Fruit fly (Drosophila melanogaster) whole organism, embryonic: Measurements from ENCODE around the gene CG10226.
A peak's percentile ranks its signal among the peaks of the same experiment; 100 is the strongest.

Experiments
- CG10147 ChIP-seq: fragments of 200-800 bp; sonication (Bioruptor generic); optimal IDR thresholded peaks from 2 replicates; lab custom pipeline; 2019; ENCODE audit warnings: missing biosample characterization, mild to moderate bottlenecking, missing genetic modification characterization, moderate library complexity
- CG11696 ChIP-seq: fragments of 200-800 bp; sonication (Bioruptor generic); IDR thresholded peaks from 2 replicates; pipeline ENCODE4 v1.3.6; 2022; ENCODE audit warnings: missing biosample characterization, missing genetic modification characterization
- CG11723 ChIP-seq: fragments of 200-800 bp; sonication (Bioruptor generic); optimal IDR thresholded peaks from 2 replicates; lab custom pipeline; 2017; ENCODE audit warnings: missing biosample characterization, mild to moderate bottlenecking, missing genetic modification characterization
- CG13287 ChIP-seq: fragments of 200-800 bp; sonication (Bioruptor generic); IDR thresholded peaks from 2 replicates; pipeline ENCODE4 v1.3.6; 2022; ENCODE audit warnings: missing biosample characterization, missing genetic modification characterization; ENCODE audit not compliant: partially characterized antibody
- CG13424 ChIP-seq: fragments of 200-800 bp; sonication (Bioruptor generic); optimal IDR thresholded peaks from 2 replicates; lab custom pipeline; 2019; ENCODE audit warnings: missing biosample characterization, mild to moderate bottlenecking, missing genetic modification characterization, moderate library complexity
- CG1603 ChIP-seq: fragments of 200-800 bp; sonication (Bioruptor generic); optimal IDR thresholded peaks from 2 replicates; lab custom pipeline; 2019; ENCODE audit warnings: missing biosample characterization, mild to moderate bottlenecking, missing genetic modification characterization, moderate library complexity
- CG16863 ChIP-seq: fragments of 200-800 bp; sonication (Bioruptor generic); optimal IDR thresholded peaks from 3 replicates; lab custom pipeline; 2016; ENCODE audit warnings: missing biosample characterization, missing genetic modification characterization
- CG2116 ChIP-seq: fragments of 200-800 bp; sonication (Bioruptor generic); optimal IDR thresholded peaks from 3 replicates; lab custom pipeline; 2018; ENCODE audit warnings: missing biosample characterization, mild to moderate bottlenecking, missing genetic modification characterization
- CG30403 ChIP-seq: fragments of 200-800 bp; sonication (Bioruptor generic); optimal IDR thresholded peaks from 3 replicates; lab custom pipeline; 2016; ENCODE audit warnings: missing biosample characterization, missing genetic modification characterization
- CG3163 ChIP-seq: fragments of 200-800 bp; sonication (Bioruptor generic); optimal IDR thresholded peaks from 3 replicates; lab custom pipeline; 2016; ENCODE audit warnings: missing biosample characterization, missing genetic modification characterization
- CG32767 ChIP-seq: fragments of 200-800 bp; sonication (Bioruptor generic); IDR thresholded peaks from 2 replicates; pipeline ENCODE4 v1.3.6; 2022; ENCODE audit warnings: missing biosample characterization, missing genetic modification characterization
- CG3726 ChIP-seq: fragments of 200-800 bp; sonication (Bioruptor generic); IDR thresholded peaks from 3 replicates; pipeline ENCODE4, ENCODE4 v1.3.6; 2022; ENCODE audit warnings: missing biosample characterization, missing genetic modification characterization
- CG4328 ChIP-seq: fragments of 200-800 bp; sonication (Bioruptor generic); optimal IDR thresholded peaks from 3 replicates; lab custom pipeline; 2017; ENCODE audit warnings: missing biosample characterization, missing genetic modification reagents, missing genetic modification characterization
- CG4360 ChIP-seq: fragments of 200-800 bp; sonication (Bioruptor generic); IDR thresholded peaks from 2 replicates; pipeline ENCODE4 v1.3.6; 2022; ENCODE audit warnings: missing biosample characterization, missing genetic modification characterization
- CG5953 ChIP-seq: fragments of 200-800 bp; sonication (Bioruptor generic); IDR thresholded peaks from 2 replicates; pipeline ENCODE4 v1.3.6; 2022; ENCODE audit warnings: missing biosample characterization, missing genetic modification characterization
- CG7839 ChIP-seq: fragments of 200-800 bp; sonication (Bioruptor generic); optimal IDR thresholded peaks from 3 replicates; lab custom pipeline; 2018; ENCODE audit warnings: missing biosample characterization, mild to moderate bottlenecking, missing genetic modification characterization, moderate library complexity
- CG7928 ChIP-seq: fragments of 200-800 bp; sonication (Bioruptor generic); optimal IDR thresholded peaks from 2 replicates; lab custom pipeline; 2017; ENCODE audit warnings: missing biosample characterization, mild to moderate bottlenecking, missing genetic modification characterization
- CG7963 ChIP-seq: fragments of 200-800 bp; sonication (Bioruptor generic); IDR thresholded peaks from 3 replicates; pipeline ENCODE4 v1.3.6; 2022; ENCODE audit warnings: missing biosample characterization, missing genetic modification characterization; ENCODE audit not compliant: partially characterized antibody
- CG9215 ChIP-seq: fragments of 200-800 bp; sonication (Bioruptor generic); IDR thresholded peaks from 2 replicates; pipeline ENCODE4 v1.3.6; 2022; ENCODE audit warnings: missing biosample characterization, missing genetic modification characterization
- CrebB ChIP-seq: fragments of 200-800 bp; sonication (Bioruptor generic); optimal IDR thresholded peaks from 3 replicates; lab custom pipeline; 2018; ENCODE audit warnings: missing biosample characterization, mild to moderate bottlenecking, missing genetic modification characterization
- Dip3 ChIP-seq: fragments of 200-800 bp; sonication (Bioruptor generic); optimal IDR thresholded peaks from 3 replicates; lab custom pipeline; 2016; ENCODE audit warnings: missing biosample characterization, missing genetic modification characterization
- Dll ChIP-seq: fragments of 200-800 bp; sonication (Bioruptor generic); IDR thresholded peaks from 4 replicates; pipeline ENCODE4 v1.3.6; 2022; ENCODE audit warnings: missing biosample characterization, missing genetic modification characterization; ENCODE audit not compliant: partially characterized antibody
- Gug ChIP-seq: fragments of 200-800 bp; sonication (Bioruptor generic); IDR thresholded peaks from 4 replicates; pipeline ENCODE4 v1.3.6; 2022; ENCODE audit warnings: missing biosample characterization, missing genetic modification characterization
- Jarid2 ChIP-seq: fragments of 200-800 bp; sonication (Bioruptor generic); optimal IDR thresholded peaks from 3 replicates; lab custom pipeline; 2017; ENCODE audit warnings: mild to moderate bottlenecking, missing biosample characterization, missing genetic modification reagents, missing genetic modification characterization
- Nf-YB ChIP-seq: fragments of 200-800 bp; sonication (Bioruptor generic); optimal IDR thresholded peaks from 3 replicates; lab custom pipeline; 2019; ENCODE audit warnings: missing biosample characterization, mild to moderate bottlenecking, missing genetic modification characterization, moderate library complexity
- Ptx1 ChIP-seq: fragments of 200-800 bp; sonication (Bioruptor generic); IDR thresholded peaks from 2 replicates; pipeline ENCODE4 v1.3.6; 2022; ENCODE audit warnings: missing biosample characterization, missing genetic modification characterization
- Rfx ChIP-seq: fragments of 200-800 bp; sonication (Bioruptor generic); IDR thresholded peaks from 2 replicates; pipeline ENCODE4 v1.3.6; 2022; ENCODE audit warnings: missing biosample characterization, missing genetic modification characterization
- bbx ChIP-seq: fragments of 200-800 bp; sonication (Bioruptor generic); IDR thresholded peaks from 2 replicates; pipeline ENCODE4 v1.3.6; 2022; ENCODE audit warnings: missing biosample characterization, missing genetic modification characterization; ENCODE audit not compliant: partially characterized antibody
- crol ChIP-seq: fragments of 200-800 bp; sonication (Bioruptor generic); IDR thresholded peaks from 2 replicates; pipeline ENCODE4 v1.3.6; 2022; ENCODE audit warnings: missing biosample characterization, missing genetic modification characterization
- dati ChIP-seq: fragments of 200-800 bp; sonication (Bioruptor generic); IDR thresholded peaks from 2 replicates; pipeline ENCODE4 v1.3.6; 2022; ENCODE audit warnings: missing biosample characterization, missing genetic modification characterization
- dpn ChIP-seq, 2 experiments: fragments of 200-800 bp; sonication (Bioruptor generic); optimal IDR thresholded peaks; 3 replicates each; lab custom pipeline; 2016; ENCODE audit warnings: missing biosample characterization in 2 of 2, missing genetic modification characterization in 2 of 2
- eyg ChIP-seq: fragments of 200-800 bp; sonication (Bioruptor generic); optimal IDR thresholded peaks from 3 replicates; lab custom pipeline; 2016; ENCODE audit warnings: missing biosample characterization, missing genetic modification characterization
- fd102C ChIP-seq: fragments of 200-800 bp; sonication (Bioruptor generic); optimal IDR thresholded peaks from 2 replicates; lab custom pipeline; 2018; ENCODE audit warnings: missing biosample characterization, mild to moderate bottlenecking, missing genetic modification characterization, moderate library complexity
- ham ChIP-seq: fragments of 200-800 bp; sonication (Bioruptor generic); IDR thresholded peaks from 2 replicates; pipeline ENCODE4 v1.3.6; 2022; ENCODE audit warnings: missing biosample characterization, missing genetic modification characterization
- jumu ChIP-seq: fragments of 200-800 bp; sonication (Bioruptor generic); optimal IDR thresholded peaks from 3 replicates; lab custom pipeline; 2016; ENCODE audit warnings: missing biosample characterization, missing genetic modification characterization
- kay ChIP-seq: fragments of 200-800 bp; sonication (Bioruptor generic); optimal IDR thresholded peaks from 2 replicates; lab custom pipeline; 2016; ENCODE audit warnings: missing biosample characterization, missing genetic modification characterization
- klu ChIP-seq: fragments of 200-800 bp; sonication (Bioruptor generic); IDR thresholded peaks from 2 replicates; pipeline ENCODE4 v1.3.6; 2022; ENCODE audit warnings: missing biosample characterization, missing genetic modification characterization
- lab ChIP-seq: fragments of 200-800 bp; sonication (Bioruptor generic); optimal IDR thresholded peaks from 3 replicates; lab custom pipeline; 2017; ENCODE audit warnings: missing biosample characterization, missing genetic modification characterization, mild to moderate bottlenecking, moderate library complexity, missing genetic modification reagents
- mirr ChIP-seq: fragments of 200-800 bp; sonication (Bioruptor generic); optimal IDR thresholded peaks from 3 replicates; lab custom pipeline; 2018; ENCODE audit warnings: missing biosample characterization, mild to moderate bottlenecking, missing genetic modification characterization
- oc ChIP-seq: fragments of 200-800 bp; sonication (Bioruptor generic); optimal IDR thresholded peaks from 2 replicates; lab custom pipeline; 2018; ENCODE audit warnings: missing biosample characterization, mild to moderate bottlenecking, missing genetic modification characterization, moderate library complexity
- pb ChIP-seq: fragments of 200-800 bp; sonication (Bioruptor generic); optimal IDR thresholded peaks from 3 replicates; lab custom pipeline; 2016; ENCODE audit warnings: missing biosample characterization, missing genetic modification characterization
- pho ChIP-seq: fragments of 200-800 bp; sonication (Bioruptor generic); optimal IDR thresholded peaks from 2 replicates; lab custom pipeline; 2016; ENCODE audit warnings: missing biosample characterization, missing genetic modification characterization
- schlank ChIP-seq: fragments of 200-800 bp; sonication (Bioruptor generic); optimal IDR thresholded peaks from 2 replicates; lab custom pipeline; 2018; ENCODE audit warnings: missing biosample characterization, mild to moderate bottlenecking, missing genetic modification characterization
- seq ChIP-seq: fragments of 200-800 bp; sonication (Bioruptor generic); IDR thresholded peaks from 2 replicates; pipeline ENCODE4 v1.3.6; 2022; ENCODE audit warnings: missing biosample characterization, missing genetic modification characterization
- slp2 ChIP-seq: fragments of 200-800 bp; sonication (Bioruptor generic); optimal IDR thresholded peaks from 2 replicates; lab custom pipeline; 2016; ENCODE audit warnings: missing biosample characterization, missing genetic modification characterization
- tgo ChIP-seq: fragments of 200-800 bp; sonication (Bioruptor generic); IDR thresholded peaks from 3 replicates; pipeline ENCODE4 v1.3.6; 2022; ENCODE audit warnings: missing biosample characterization, missing genetic modification characterization
- tll ChIP-seq, 2 experiments: fragments of 200-800 bp in 1 of 2; fragments of >200 bp in 1 of 2; sonication (Bioruptor generic) in 1 of 2; optimal IDR thresholded peaks; 2 replicates each; lab custom pipeline; 2017 to 2019; ENCODE audit warnings: missing biosample characterization in 2 of 2, missing genetic modification characterization in 2 of 2, mild to moderate bottlenecking in 1 of 2, moderate library complexity in 1 of 2
- yki ChIP-seq: fragments of >200 bp; optimal IDR thresholded peaks from 3 replicates; lab custom pipeline; 2018
- zfh2 ChIP-seq: fragments of 200-800 bp; sonication (Bioruptor generic); optimal IDR thresholded peaks from 2 replicates; lab custom pipeline; 2016; ENCODE audit warnings: missing biosample characterization, missing genetic modification characterization

The CG10226 gene

DNA sequence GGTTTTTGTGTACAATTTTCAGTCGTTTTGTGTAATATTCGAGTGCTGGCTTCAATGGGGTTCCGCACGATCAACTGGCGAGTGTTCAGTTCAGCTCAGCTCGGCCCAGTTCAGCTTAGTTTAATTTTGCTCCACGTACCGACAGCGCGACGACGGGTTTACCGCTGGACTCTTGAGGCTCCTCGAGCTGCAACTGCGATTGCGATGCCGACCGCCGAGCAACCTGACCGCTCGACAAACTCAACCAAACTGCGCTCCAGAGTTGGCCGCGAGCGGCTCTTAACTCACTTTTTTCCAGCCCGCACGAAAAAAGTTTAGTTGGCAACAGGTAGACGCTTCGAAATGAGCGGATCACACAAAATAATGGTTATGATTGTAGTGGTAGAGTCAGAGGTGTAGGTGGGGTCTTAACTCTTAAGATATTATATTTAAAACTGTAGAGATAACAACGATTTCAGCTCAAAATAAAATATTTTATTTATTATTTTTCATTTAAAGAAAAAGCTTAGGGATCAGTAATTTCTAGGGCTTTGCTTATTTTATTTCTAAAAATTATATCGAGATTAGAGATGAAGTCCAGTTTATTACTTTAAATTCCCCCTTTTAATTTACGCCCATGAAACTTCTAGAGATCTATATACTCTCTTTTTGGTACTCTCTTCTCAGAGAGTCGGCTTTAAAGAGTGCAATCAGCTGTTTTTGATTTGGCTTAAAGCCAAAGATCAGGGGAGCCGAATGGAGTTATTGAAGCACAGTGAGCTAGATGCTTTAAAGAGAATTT lies 16.7 kb upstream of the CG10226 start, which contains the start of gene Best2 (continued):
- TF ChIP-seq CG7928 (GFP tag; lab: Kevin White, UChicago) = peak; percentile 50
- TF ChIP-seq CG4328 (GFP tag; lab: Kevin White, UChicago) = peak; percentile 85
- TF ChIP-seq slp2 (GFP tag; lab: Kevin White, UChicago) = peak; percentile 62
- TF ChIP-seq seq (GFP tag; lab: Robert Waterston, UW) = peak; percentile 89
- peak; percentile 76; the same call in 1 of the 2 replicates for TF ChIP-seq ham (GFP tag; lab: Robert Waterston, UW)
- TF ChIP-seq dpn (GFP tag; optimal IDR thresholded peaks at IDR 0.05; lab: Kevin White, UChicago) = peak; percentile 80 to 81
- peak; percentile 50 for TF ChIP-seq CrebB (tag; lab: Kevin White, UChicago)
- TF ChIP-seq CG9215 (GFP tag; lab: Robert Waterston, UW) = peak; percentile 95
- peak; percentile 74 for TF ChIP-seq CG10147 (GFP tag; lab: Kevin White, UChicago)
- TF ChIP-seq tll (GFP tag; optimal IDR thresholded peaks at IDR 0.05; lab: Kevin White, UChicago) = peak in 1 of 2 experiments; percentile 28
- TF ChIP-seq lab (GFP tag; lab: Kevin White, UChicago) = peak; percentile 88
- peak; percentile 54 for TF ChIP-seq jumu (GFP tag; lab: Kevin White, UChicago)
- TF ChIP-seq CG13287 (GFP tag; lab: Robert Waterston, UW) = no peak; the same call in 1 of the 2 replicates
- peak; percentile 61 for TF ChIP-seq CG11723 (GFP tag; lab: Kevin White, UChicago)
- TF ChIP-seq CG4360 = peak; percentile 40; the same call in 1 of the 2 replicates
- peak; percentile 74 for TF ChIP-seq CG3163 (GFP tag; lab: Kevin White, UChicago)
- TF ChIP-seq CG7963 = no peak
- TF ChIP-seq zfh2 (GFP tag; lab: Kevin White, UChicago) = peak; percentile 72
- TF ChIP-seq bbx (GFP tag; lab: Robert Waterston, UW) = peak; percentile 38; the same call in 1 of the 2 replicates
- TF ChIP-seq pb = peak; percentile 0
- peak; percentile 50 for TF ChIP-seq CG2116 (GFP tag; lab: Kevin White, UChicago)
- TF ChIP-seq Dip3 (GFP tag; lab: Kevin White, UChicago) = peak; percentile 72
- peak; percentile 78 for TF ChIP-seq pho
- TF ChIP-seq Ptx1 = peak; percentile 94
- TF ChIP-seq kay (GFP tag; lab: Kevin White, UChicago) = peak; percentile 79
- no peak for TF ChIP-seq crol (GFP tag; lab: Robert Waterston, UW)
- TF ChIP-seq schlank (tag; lab: Kevin White, UChicago) = peak; percentile 50
- peak; percentile 93 for TF ChIP-seq tgo (GFP tag; lab: Robert Waterston, UW)
- TF ChIP-seq CG3726 (GFP tag; lab: Robert Waterston, UW) = peak; percentile 54; the same call in 1 of the 3 replicates
- TF ChIP-seq CG32767 = peak; percentile 88
- TF ChIP-seq Dll (GFP tag; lab: Robert Waterston, UW) = no peak
- peak; percentile 69 for TF ChIP-seq Nf-YB (GFP tag; lab: Kevin White, UChicago)
- TF ChIP-seq Gug = peak; percentile 74
- TF ChIP-seq oc (tag; lab: Kevin White, UChicago) = peak; percentile 73
- TF ChIP-seq CG1603 (tag; lab: Kevin White, UChicago) = no peak
- TF ChIP-seq eyg = peak; percentile 53
- TF ChIP-seq klu = peak; percentile 89
- TF ChIP-seq CG11696 (GFP tag; lab: Robert Waterston, UW) = peak; percentile 63; the same call in 1 of the 2 replicates
- TF ChIP-seq CG13424 (tag; lab: Kevin White, UChicago) = peak; percentile 95
- TF ChIP-seq mirr (GFP tag; lab: Kevin White, UChicago) = peak; percentile 2
- no peak for TF ChIP-seq fd102C (GFP tag; lab: Kevin White, UChicago)
- TF ChIP-seq Jarid2 (GFP tag; lab: Kevin White, UChicago) = peak; percentile 70
- TF ChIP-seq yki = no peak
- TF ChIP-seq CG30403 = peak; percentile 93
- no peak for TF ChIP-seq dati (GFP tag; lab: Robert Waterston, UW)
- TF ChIP-seq Rfx = peak; percentile 95
- TF ChIP-seq CG16863 (GFP tag; lab: Kevin White, UChicago) = peak; percentile 71
- peak; percentile 96 for TF ChIP-seq CG7839 (tag; lab: Kevin White, UChicago)
- TF ChIP-seq CG5953 (GFP tag; lab: Robert Waterston, UW) = peak; percentile 77
